Worm (Caenorhabditis elegans) whole organism, midembryonic: Measurements from ENCODE around the gene F22B5.4.

ENCODE experiments used
- T22C8.4 ChIP-seq: fragments of 200-800 bp; sonication (Bioruptor generic); IDR thresholded peaks from 2 replicates; pipeline ENCODE4 v1.3.6; 2022; ENCODE audit warnings: missing genetic modification characterization, missing compliant biosample characterization
- cog-1 ChIP-seq: sonication (generic microtip); optimal IDR thresholded peaks from 2 replicates; lab custom pipeline; 2016; ENCODE audit warnings: missing genetic modification characterization, missing compliant biosample characterization
- flt-1 ChIP-seq: fragments of 200-800 bp; sonication (Bioruptor generic); IDR thresholded peaks from 2 replicates; pipeline ENCODE4 v1.3.6; 2022; ENCODE audit warnings: missing genetic modification characterization, missing compliant biosample characterization
- klf-2 ChIP-seq: fragments of 200-800 bp; sonication (Bioruptor generic); conservative IDR thresholded peaks from 2 replicates; pipeline ENCODE4 v1.3.6; 2022; ENCODE audit warnings: missing genetic modification reagents, missing genetic modification characterization, missing compliant biosample characterization

ce11 chrII:8449660-8450118 is at the start of gene F22B5.4:
- TF ChIP-seq cog-1 (tag; lab: Kevin White, UChicago), result no peak
- no peak for TF ChIP-seq T22C8.4 (GFP tag; lab: Robert Waterston, UW)
- TF ChIP-seq flt-1 (GFP tag; lab: Robert Waterston, UW), result no peak
- TF ChIP-seq klf-2, result no peak
